Fruit fly (Drosophila melanogaster): ENCODE data around the gene RPA2.

Gene RPA2

DNA sequence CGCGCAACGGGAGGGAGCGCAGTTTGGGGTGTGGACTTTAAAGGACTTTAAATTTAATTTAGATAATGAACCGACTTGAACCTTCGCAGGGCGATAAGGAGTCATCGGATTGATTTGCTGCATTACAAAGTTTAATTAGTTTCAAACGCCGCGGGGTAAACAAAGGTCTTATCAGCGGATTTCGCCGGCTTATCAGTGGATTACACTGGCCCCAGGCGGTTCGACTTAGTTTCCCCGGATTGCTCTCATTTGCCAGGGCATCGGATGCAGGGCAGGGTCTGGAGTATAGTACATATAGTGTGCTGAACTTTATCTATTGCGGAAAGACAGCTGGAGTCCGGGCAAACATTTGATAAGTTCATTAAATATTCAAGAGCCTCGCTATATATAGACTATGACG lies 47.5 kb downstream of the RPA2 start:
- TF ChIP-seq Sox102F (GFP tag; optimal IDR thresholded peaks at IDR 0.05) = no peak
- no peak for TF ChIP-seq pdm3 (GFP tag; optimal IDR thresholded peaks at IDR 0.05)
- TF ChIP-seq Eip78C (GFP tag) = peak; percentile 43
- TF ChIP-seq CG10631 (GFP tag; optimal IDR thresholded peaks at IDR 0.05) = no peak
- no peak for TF ChIP-seq acj6 (GFP tag; optimal IDR thresholded peaks at IDR 0.05)
- TF ChIP-seq Sox14 (GFP tag; optimal IDR thresholded peaks at IDR 0.05) = no peak
- TF ChIP-seq Eip75B (GFP tag; optimal IDR thresholded peaks at IDR 0.05) = no peak
- TF ChIP-seq svp (GFP tag) = peak; percentile 80
- TF ChIP-seq CG15336 (GFP tag; IDR thresholded peaks at IDR 0.05) = no peak
- TF ChIP-seq net (GFP tag; optimal IDR thresholded peaks at IDR 0.05) = no peak

DNA sequence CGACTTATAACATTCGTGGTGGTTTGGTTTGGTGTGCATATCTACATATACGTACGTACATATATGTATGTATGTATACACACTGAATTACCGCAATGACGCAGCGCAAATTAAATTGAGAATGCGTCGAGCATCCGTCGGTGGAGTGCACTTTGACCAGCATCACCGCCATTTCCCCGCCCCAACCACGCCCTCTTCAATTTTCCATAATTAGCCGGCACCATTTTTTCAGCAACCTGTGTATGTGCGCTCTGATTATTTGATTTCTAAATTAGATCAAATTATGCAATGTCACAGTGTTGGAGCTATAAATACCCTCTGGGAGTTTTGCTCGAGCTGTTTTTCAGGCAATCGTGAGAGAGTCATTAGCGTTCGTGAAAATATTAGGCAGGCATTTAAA lies 47.9 kb downstream of the RPA2 start:
- TF ChIP-seq CG6276 (GFP tag; optimal IDR thresholded peaks at IDR 0.05) = peak; percentile 5
- peak; percentile 9 to 41 for TF ChIP-seq ss (GFP tag; optimal IDR thresholded peaks at IDR 0.05)
- no peak for TF ChIP-seq Eip75B (GFP tag; optimal IDR thresholded peaks at IDR 0.05)
- TF ChIP-seq CG6854 (GFP tag; optimal IDR thresholded peaks at IDR 0.05) = peak; percentile 6
- TF ChIP-seq eg (GFP tag; IDR thresholded peaks at IDR 0.05) = no peak
- TF ChIP-seq CG6808 (GFP tag; optimal IDR thresholded peaks at IDR 0.05) = peak; percentile 3
